Worm (Caenorhabditis elegans) whole organism, midembryonic: Measurements from ENCODE around the gene sri-9.

Source experiments
- T22C8.4 ChIP-seq: fragments of 200-800 bp; sonication (Bioruptor generic); IDR thresholded peaks from 2 replicates; pipeline ENCODE4 v1.3.6; 2022; ENCODE audit warnings: missing genetic modification characterization, missing compliant biosample characterization
- cog-1 ChIP-seq: sonication (generic microtip); optimal IDR thresholded peaks from 2 replicates; lab custom pipeline; 2016; ENCODE audit warnings: missing genetic modification characterization, missing compliant biosample characterization
- flt-1 ChIP-seq: fragments of 200-800 bp; sonication (Bioruptor generic); IDR thresholded peaks from 2 replicates; pipeline ENCODE4 v1.3.6; 2022; ENCODE audit warnings: missing genetic modification characterization, missing compliant biosample characterization
- klf-2 ChIP-seq: fragments of 200-800 bp; sonication (Bioruptor generic); conservative IDR thresholded peaks from 2 replicates; pipeline ENCODE4 v1.3.6; 2022; ENCODE audit warnings: missing genetic modification reagents, missing genetic modification characterization, missing compliant biosample characterization
- med-1 ChIP-seq: sonication (generic microtip); optimal IDR thresholded peaks from 2 replicates; lab custom pipeline; 2017; ENCODE audit warnings: missing genetic modification characterization, mild to moderate bottlenecking, missing compliant biosample characterization, antibody characterized with exemption, missing genetic modification reagents; ENCODE audit not compliant: insufficient read depth
- ref-1 ChIP-seq: fragments of 200-800 bp; sonication (Bioruptor generic); conservative IDR thresholded peaks from 2 replicates; pipeline ENCODE4 v1.3.6; 2022; ENCODE audit warnings: missing genetic modification reagents, missing genetic modification characterization, missing compliant biosample characterization
- tab-1 ChIP-seq: fragments of 200-800 bp; sonication (Bioruptor generic); IDR thresholded peaks from 2 replicates; pipeline ENCODE4 v1.3.6; 2022; ENCODE audit warnings: missing genetic modification characterization, missing compliant biosample characterization
- ztf-23 ChIP-seq: fragments of 200-800 bp; sonication (Bioruptor generic); IDR thresholded peaks from 2 replicates; pipeline ENCODE4 v1.3.6; 2022; ENCODE audit warnings: missing genetic modification reagents, missing genetic modification characterization, missing compliant biosample characterization
- ztf-29 ChIP-seq: fragments of 200-800 bp; sonication (Bioruptor generic); IDR thresholded peaks from 2 replicates; pipeline ENCODE4 v1.3.6; 2022; ENCODE audit warnings: missing genetic modification reagents, missing genetic modification characterization, missing compliant biosample characterization

Gene sri-9

ce11 chrV:16980368-16980767 is 20.9 kb upstream of the sri-9 start, which contains the start of gene srz-54:
Gene srz-54 (plus strand): TSS chrV:16980668.
- TF ChIP-seq cog-1 (no peak), flt-1 (GFP tag; lab: Robert Waterston, UW) (no peak), ztf-29 (GFP tag; lab: Robert Waterston, UW) (no peak), ztf-23 (GFP tag; lab: Robert Waterston, UW) (no peak), ref-1 (GFP tag; lab: Robert Waterston, UW) (no peak), med-1 (no peak), tab-1 (GFP tag; lab: Robert Waterston, UW) (no peak), T22C8.4 (GFP tag; lab: Robert Waterston, UW) (no peak), klf-2 (no peak)

- TF ChIP-seq ztf-23 (GFP tag; lab: Robert Waterston, UW) (no peak), klf-2 (no peak), med-1 (no peak), flt-1 (GFP tag; lab: Robert Waterston, UW) (no peak), T22C8.4 (GFP tag; lab: Robert Waterston, UW) (no peak), ztf-29 (GFP tag; lab: Robert Waterston, UW) (no peak), cog-1 (no peak)
Measured at ce11 chrV:16987035-16987434, 14.2 kb upstream of the sri-9 start, which contains the start of gene Y102A5C.40. Gene Y102A5C.40 (minus strand): TSS chrV:16987135.

- TF ChIP-seq klf-2 = no peak
- TF ChIP-seq ztf-29 (GFP tag; lab: Robert Waterston, UW) = no peak
- no peak for TF ChIP-seq tab-1 (GFP tag; lab: Robert Waterston, UW)
- no peak for TF ChIP-seq cog-1
- TF ChIP-seq flt-1 (GFP tag; lab: Robert Waterston, UW) = no peak
- TF ChIP-seq ztf-23 (GFP tag; lab: Robert Waterston, UW) = no peak
- no peak for TF ChIP-seq med-1
- TF ChIP-seq ref-1 (GFP tag; lab: Robert Waterston, UW) = no peak
- no peak for TF ChIP-seq T22C8.4 (GFP tag; lab: Robert Waterston, UW)
Measured at ce11 chrV:16987783-16988182, 13.5 kb upstream of the sri-9 start.

DNA sequence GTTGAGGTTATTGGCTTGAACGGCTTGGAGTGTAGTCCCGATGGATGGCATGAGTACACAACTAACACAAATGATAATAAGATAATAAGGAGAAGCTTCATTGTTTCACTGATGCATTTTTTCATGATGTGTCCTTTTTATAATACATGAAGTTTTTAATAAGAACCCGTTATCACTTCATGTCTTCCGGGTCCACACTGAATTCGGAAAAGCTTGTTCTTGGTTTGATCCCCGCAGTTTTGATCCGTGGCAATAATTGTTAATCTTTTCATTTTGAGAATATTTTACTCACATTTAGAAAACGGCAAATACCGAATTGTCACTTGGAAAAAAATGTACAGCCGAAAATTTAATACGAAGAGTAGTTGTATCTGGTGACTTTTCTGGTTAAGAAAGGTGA is 12.7 kb upstream of the sri-9 start, which contains the start of gene Y102A5C.27:
Y102A5C.27 (minus strand) TSS at position 101 of the 400 bp plus-strand sequence.
- no peak for TF ChIP-seq klf-2
- no peak for TF ChIP-seq ztf-29 (GFP tag; lab: Robert Waterston, UW)
- no peak for TF ChIP-seq T22C8.4 (GFP tag; lab: Robert Waterston, UW)

- TF ChIP-seq ztf-23 (GFP tag; lab: Robert Waterston, UW) (no peak), ref-1 (GFP tag; lab: Robert Waterston, UW) (no peak), T22C8.4 (GFP tag; lab: Robert Waterston, UW) (no peak), flt-1 (GFP tag; lab: Robert Waterston, UW) (no peak), tab-1 (GFP tag; lab: Robert Waterston, UW) (no peak), cog-1 (no peak), ztf-29 (GFP tag; lab: Robert Waterston, UW) (no peak), med-1 (no peak), klf-2 (no peak)
Measured at ce11 chrV:16991734-16992133, 9.5 kb upstream of the sri-9 start, which contains the start of gene srz-95. Gene srz-95 (plus strand): TSS chrV:16992034.

DNA sequence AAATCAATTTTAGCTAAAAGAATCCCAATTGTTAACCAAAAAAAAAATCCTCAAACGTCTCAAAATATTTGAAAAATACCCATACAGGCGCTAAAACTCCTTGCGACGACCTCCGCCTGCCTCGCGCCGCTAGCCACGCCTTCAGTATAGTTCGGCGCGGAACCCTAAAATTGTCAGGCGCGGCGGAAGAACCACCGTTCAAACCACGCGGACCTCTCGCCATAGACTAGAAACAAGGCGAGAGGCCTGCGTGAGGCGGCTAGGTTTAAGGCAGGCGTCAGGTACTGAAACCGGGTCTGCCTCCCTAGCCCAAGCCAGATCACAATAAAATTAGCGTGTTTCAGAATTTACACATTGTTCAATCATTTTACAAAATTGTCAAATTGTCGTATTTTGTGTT is 8.9 kb upstream of the sri-9 start:
- TF ChIP-seq T22C8.4 (GFP tag; lab: Robert Waterston, UW) (no peak), flt-1 (GFP tag; lab: Robert Waterston, UW) (no peak), med-1 (no peak), tab-1 (GFP tag; lab: Robert Waterston, UW) (no peak), cog-1 (no peak), ztf-29 (GFP tag; lab: Robert Waterston, UW) (no peak), ref-1 (GFP tag; lab: Robert Waterston, UW) (no peak), klf-2 (no peak), ztf-23 (GFP tag; lab: Robert Waterston, UW) (no peak)

DNA sequence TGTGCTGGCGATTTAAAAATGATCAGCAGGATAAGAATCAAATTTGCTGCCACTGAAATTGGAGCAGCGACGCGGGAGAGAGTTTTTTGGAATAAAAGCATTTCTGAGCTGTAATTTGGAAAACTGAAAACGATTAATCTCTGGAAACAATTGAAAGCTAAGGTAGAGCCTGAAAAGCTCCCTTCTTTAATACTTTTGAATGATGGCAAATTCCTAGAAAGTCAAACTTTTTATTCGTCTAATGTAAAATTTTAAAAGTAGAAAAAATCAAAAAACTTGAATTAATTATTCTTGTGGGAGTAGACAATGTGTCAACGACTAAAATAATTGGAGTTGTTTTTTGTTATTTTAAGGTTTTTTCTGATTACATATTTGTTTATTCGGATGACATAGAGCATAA is 1.1 kb upstream of the sri-9 start, which contains the start of gene str-217:
str-217 (minus strand) TSS at position 101 of the 400 bp plus-strand sequence.
- no peak for TF ChIP-seq ztf-23 (GFP tag; lab: Robert Waterston, UW)
- TF ChIP-seq tab-1 (GFP tag; lab: Robert Waterston, UW) = no peak
- TF ChIP-seq klf-2 = no peak
- TF ChIP-seq flt-1 (GFP tag; lab: Robert Waterston, UW) = no peak
- no peak for TF ChIP-seq med-1
- TF ChIP-seq T22C8.4 (GFP tag; lab: Robert Waterston, UW) = no peak
- TF ChIP-seq ztf-29 (GFP tag; lab: Robert Waterston, UW) = no peak
- TF ChIP-seq ref-1 (GFP tag; lab: Robert Waterston, UW) = no peak
- no peak for TF ChIP-seq cog-1

DNA sequence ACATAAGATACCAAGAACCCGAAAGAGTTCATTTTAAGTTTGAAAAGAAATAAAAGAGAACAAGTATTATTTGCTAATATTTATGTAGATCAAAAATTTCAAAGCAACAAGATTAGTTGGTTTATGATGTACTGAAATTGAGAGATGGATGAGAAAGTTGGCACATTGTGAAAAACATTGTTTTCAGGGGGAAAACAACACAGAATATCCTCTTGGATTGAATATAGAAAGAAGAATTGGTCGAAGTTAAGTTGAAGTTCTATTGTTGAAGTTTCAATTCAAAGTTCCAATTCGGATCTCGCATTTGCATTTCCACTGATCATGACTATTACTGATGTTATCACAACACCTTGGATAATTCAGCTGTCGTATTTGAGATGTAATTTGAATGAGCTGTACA is 632 bp upstream of the sri-9 start:
- no peak for TF ChIP-seq ztf-29 (GFP tag; lab: Robert Waterston, UW)
- TF ChIP-seq flt-1 (GFP tag; lab: Robert Waterston, UW) = no peak
- no peak for TF ChIP-seq tab-1 (GFP tag; lab: Robert Waterston, UW)
- TF ChIP-seq ref-1 (GFP tag; lab: Robert Waterston, UW) = no peak
- no peak for TF ChIP-seq ztf-23 (GFP tag; lab: Robert Waterston, UW)
- no peak for TF ChIP-seq cog-1

ce11 chrV:17005189-17005588 is 3.9 kb downstream of the sri-9 start, which contains the start of gene srh-131:
Gene srh-131 (plus strand): TSS chrV:17005489.
- TF ChIP-seq ref-1 (GFP tag; lab: Robert Waterston, UW) (no peak), tab-1 (GFP tag; lab: Robert Waterston, UW) (no peak), cog-1 (no peak), klf-2 (no peak), ztf-23 (GFP tag; lab: Robert Waterston, UW) (no peak), T22C8.4 (GFP tag; lab: Robert Waterston, UW) (no peak), flt-1 (GFP tag; lab: Robert Waterston, UW) (no peak), ztf-29 (GFP tag; lab: Robert Waterston, UW) (no peak), med-1 (no peak)

DNA sequence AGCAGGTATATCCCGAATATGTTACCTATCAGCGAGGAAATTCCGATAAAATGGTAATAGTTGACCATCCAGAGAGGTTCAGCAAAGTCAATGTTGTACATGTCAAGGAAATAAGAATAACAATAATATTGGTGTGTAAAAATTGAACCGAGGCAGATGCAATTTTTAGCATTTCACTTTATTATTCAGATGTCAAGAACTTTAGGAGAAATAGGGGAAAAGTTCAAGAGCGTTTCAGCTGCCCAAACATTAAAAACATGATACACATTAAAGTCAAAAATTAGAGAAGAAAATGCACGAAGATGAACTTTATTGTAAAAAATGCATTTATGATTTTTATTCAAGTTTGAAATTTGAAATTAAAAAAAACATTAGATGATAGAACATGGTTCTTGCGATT is 7.0 kb downstream of the sri-9 start, which contains the start of gene sri-69:
sri-69 (minus strand) TSS at position 101 of the 400 bp plus-strand sequence.
- TF ChIP-seq klf-2 = no peak
- TF ChIP-seq T22C8.4 (GFP tag; lab: Robert Waterston, UW) = no peak
- TF ChIP-seq ztf-23 (GFP tag; lab: Robert Waterston, UW) = no peak
- no peak for TF ChIP-seq med-1
- TF ChIP-seq cog-1 = no peak
- no peak for TF ChIP-seq ztf-29 (GFP tag; lab: Robert Waterston, UW)
- no peak for TF ChIP-seq tab-1 (GFP tag; lab: Robert Waterston, UW)
- TF ChIP-seq ref-1 (GFP tag; lab: Robert Waterston, UW) = no peak
- no peak for TF ChIP-seq flt-1 (GFP tag; lab: Robert Waterston, UW)
